Fruit fly (Drosophila melanogaster) whole organism, wandering third instar larva: ENCODE results near the gene Ubc6.

Source experiments
- Abd-B ChIP-seq: fragments of >200 bp; optimal IDR thresholded peaks from 2 replicates; lab custom pipeline; 2017; ENCODE audit warnings: missing biosample characterization, missing genetic modification characterization
- CG32264 ChIP-seq: fragments of 200-800 bp; sonication (Bioruptor generic); optimal IDR thresholded peaks from 2 replicates; lab custom pipeline; 2016; ENCODE audit warnings: missing biosample characterization, missing genetic modification characterization
- CG9705 ChIP-seq: fragments of 200-800 bp; sonication (Bioruptor generic); optimal IDR thresholded peaks from 2 replicates; lab custom pipeline; 2018; ENCODE audit warnings: missing biosample characterization, mild to moderate bottlenecking, missing genetic modification characterization
- CrebA ChIP-seq: fragments of 200-800 bp; sonication (Bioruptor generic); optimal IDR thresholded peaks from 2 replicates; lab custom pipeline; 2016; ENCODE audit warnings: missing biosample characterization, mild to moderate bottlenecking, missing genetic modification characterization, borderline replicate concordance
- Dfd ChIP-seq: fragments of >200 bp; optimal IDR thresholded peaks from 2 replicates; lab custom pipeline; 2017; ENCODE audit warnings: missing biosample characterization, missing genetic modification characterization
- Dif ChIP-seq: fragments of 200-275, 200-300 bp; sonication (Bioruptor generic); optimal IDR thresholded peaks from 2 replicates; lab custom pipeline; 2018; ENCODE audit warnings: missing biosample characterization, missing genetic modification characterization; ENCODE audit not compliant: partially characterized antibody
- GATAd ChIP-seq: sonication (Bioruptor generic); optimal IDR thresholded peaks from 2 replicates; lab custom pipeline; 2016; ENCODE audit warnings: missing biosample characterization, missing genetic modification characterization
- HLH106 ChIP-seq: fragments of 200-800 bp; optimal IDR thresholded peaks from 3 replicates; lab custom pipeline; 2019; ENCODE audit warnings: missing biosample characterization, mild to moderate bottlenecking, missing genetic modification characterization, moderate library complexity
- Hnf4 ChIP-seq: fragments of 200-800 bp; sonication (Bioruptor generic); optimal IDR thresholded peaks from 2 replicates; lab custom pipeline; 2016; ENCODE audit warnings: missing biosample characterization, mild to moderate bottlenecking, missing genetic modification characterization
- Hr78 ChIP-seq: fragments of >200 bp; optimal IDR thresholded peaks from 2 replicates; lab custom pipeline; 2017; ENCODE audit warnings: missing biosample characterization, missing genetic modification characterization
- Hr83 ChIP-seq: fragments of 200-300 bp; sonication (Bioruptor generic); optimal IDR thresholded peaks from 2 replicates; lab custom pipeline; 2016; ENCODE audit warnings: missing biosample characterization, mild to moderate bottlenecking, missing genetic modification characterization, moderate library complexity; ENCODE audit not compliant: poor library complexity, severe bottlenecking
- Jra ChIP-seq: sonication (Bioruptor generic); optimal IDR thresholded peaks from 2 replicates; lab custom pipeline; 2016; ENCODE audit warnings: missing biosample characterization, missing genetic modification characterization
- Mio ChIP-seq: sonication (Bioruptor generic); optimal IDR thresholded peaks from 2 replicates; lab custom pipeline; 2016; ENCODE audit warnings: missing biosample characterization, missing genetic modification characterization
- Myc ChIP-seq: fragments of >200 bp; optimal IDR thresholded peaks from 2 replicates; lab custom pipeline; 2017
- N ChIP-seq: fragments of >200 bp; optimal IDR thresholded peaks from 2 replicates; lab custom pipeline; 2018; ENCODE audit warnings: missing biosample characterization, missing external identifiers, missing genetic modification characterization
- OdsH ChIP-seq: fragments of 200-800 bp; sonication (Bioruptor generic); optimal IDR thresholded peaks from 2 replicates; lab custom pipeline; 2016; ENCODE audit warnings: missing biosample characterization, mild to moderate bottlenecking, missing genetic modification characterization
- Rel ChIP-seq, 2 experiments: fragments of 200-800 bp; sonication (Bioruptor generic) in 1 of 2; optimal IDR thresholded peaks; 2 replicates in 1 of 2; 3 replicates in 1 of 2; lab custom pipeline; 2016 to 2019; ENCODE audit warnings: mild to moderate bottlenecking in 2 of 2, missing biosample characterization in 2 of 2, missing genetic modification characterization in 2 of 2, moderate library complexity in 1 of 2
- Sp1 ChIP-seq: fragments of 200-800 bp; sonication (Bioruptor generic); optimal IDR thresholded peaks from 3 replicates; lab custom pipeline; 2019; ENCODE audit warnings: missing biosample characterization, mild to moderate bottlenecking, missing genetic modification characterization, moderate library complexity
- Vsx2 ChIP-seq: fragments of 200-300, 225-300 bp; sonication (Bioruptor generic); optimal IDR thresholded peaks from 2 replicates; lab custom pipeline; 2018; ENCODE audit warnings: missing biosample characterization, missing genetic modification characterization; ENCODE audit not compliant: partially characterized antibody
- br ChIP-seq: fragments of 200-800 bp; sonication (Bioruptor generic); optimal IDR thresholded peaks from 2 replicates; lab custom pipeline; 2016; ENCODE audit warnings: missing biosample characterization, missing genetic modification characterization
- brk ChIP-seq: fragments of 200-800 bp; sonication (Bioruptor generic); optimal IDR thresholded peaks from 2 replicates; lab custom pipeline; 2016; ENCODE audit warnings: missing biosample characterization, mild to moderate bottlenecking, missing genetic modification characterization
- dl ChIP-seq, 2 experiments: fragments of 175-275, 200-275 bp in 1 of 2; fragments of 200-275 bp in 1 of 2; sonication (Bioruptor generic); optimal IDR thresholded peaks; lab custom pipeline; 2018; ENCODE audit warnings: mild to moderate bottlenecking in 2 of 2, missing biosample characterization in 2 of 2, missing genetic modification characterization in 2 of 2, moderate library complexity in 2 of 2; ENCODE audit not compliant: partially characterized antibody in 2 of 2, insufficient read depth in 1 of 2
- dmrt93B ChIP-seq: fragments of 200-800 bp; sonication (Bioruptor generic); optimal IDR thresholded peaks from 2 replicates; lab custom pipeline; 2018; ENCODE audit warnings: missing biosample characterization, mild to moderate bottlenecking, missing genetic modification characterization
- dsf ChIP-seq: sonication (Bioruptor generic); optimal IDR thresholded peaks from 2 replicates; lab custom pipeline; 2016; ENCODE audit warnings: missing biosample characterization, missing genetic modification characterization, borderline replicate concordance
- ey ChIP-seq: fragments of 200-800 bp; sonication (Bioruptor generic); optimal IDR thresholded peaks from 2 replicates; lab custom pipeline; 2016; ENCODE audit warnings: missing biosample characterization, missing genetic modification characterization
- foxo ChIP-seq, 2 experiments: fragments of 200-800 bp; sonication (Bioruptor generic); optimal IDR thresholded peaks; 2 replicates in 1 of 2; 3 replicates in 1 of 2; lab custom pipeline; 2016 to 2017; ENCODE audit warnings: missing biosample characterization in 2 of 2, missing genetic modification characterization in 2 of 2
- fru ChIP-seq: fragments of 200-800 bp; sonication (Bioruptor generic); optimal IDR thresholded peaks from 3 replicates; lab custom pipeline; 2016; ENCODE audit warnings: missing biosample characterization, mild to moderate bottlenecking, missing genetic modification characterization
- h ChIP-seq: fragments of 200-800 bp; sonication (Bioruptor generic); optimal IDR thresholded peaks from 3 replicates; lab custom pipeline; 2016; ENCODE audit warnings: missing biosample characterization, mild to moderate bottlenecking, missing genetic modification characterization
- jim ChIP-seq: fragments of 175-275, 200-325 bp; sonication (Bioruptor generic); optimal IDR thresholded peaks from 2 replicates; lab custom pipeline; 2016; ENCODE audit warnings: missing biosample characterization, mild to moderate bottlenecking, missing genetic modification characterization
- lola ChIP-seq: fragments of >200 bp; optimal IDR thresholded peaks from 2 replicates; lab custom pipeline; 2017; ENCODE audit warnings: missing biosample characterization, missing genetic modification characterization
- pan ChIP-seq: fragments of >200 bp; optimal IDR thresholded peaks from 2 replicates; lab custom pipeline; 2017
- psq ChIP-seq: fragments of 200-800 bp; sonication (Bioruptor generic); optimal IDR thresholded peaks from 3 replicates; lab custom pipeline; 2017; ENCODE audit warnings: missing biosample characterization, mild to moderate bottlenecking, missing genetic modification characterization, moderate library complexity
- rgr ChIP-seq: fragments of 200-800 bp; sonication (Bioruptor generic); optimal IDR thresholded peaks from 3 replicates; lab custom pipeline; 2016; ENCODE audit warnings: missing biosample characterization, mild to moderate bottlenecking, missing genetic modification characterization
- sage ChIP-seq: fragments of 200-800 bp; sonication (Bioruptor generic); optimal IDR thresholded peaks from 2 replicates; lab custom pipeline; 2016; ENCODE audit warnings: missing biosample characterization, mild to moderate bottlenecking, missing genetic modification characterization
- sv ChIP-seq: fragments of 200-800 bp; sonication (Bioruptor generic); optimal IDR thresholded peaks from 3 replicates; lab custom pipeline; 2016; ENCODE audit warnings: missing biosample characterization, missing genetic modification characterization
- tai ChIP-seq: sonication (Bioruptor generic); optimal IDR thresholded peaks from 2 replicates; lab custom pipeline; 2016; ENCODE audit warnings: missing biosample characterization, missing genetic modification characterization
- usp ChIP-seq: fragments of >200 bp; optimal IDR thresholded peaks from 2 replicates; lab custom pipeline; 2017; ENCODE audit warnings: missing biosample characterization, missing genetic modification characterization
- woc ChIP-seq: sonication (Bioruptor generic); optimal IDR thresholded peaks from 2 replicates; lab custom pipeline; 2016; ENCODE audit warnings: missing biosample characterization, mild to moderate bottlenecking, missing genetic modification characterization

The Ubc6 gene

DNA sequence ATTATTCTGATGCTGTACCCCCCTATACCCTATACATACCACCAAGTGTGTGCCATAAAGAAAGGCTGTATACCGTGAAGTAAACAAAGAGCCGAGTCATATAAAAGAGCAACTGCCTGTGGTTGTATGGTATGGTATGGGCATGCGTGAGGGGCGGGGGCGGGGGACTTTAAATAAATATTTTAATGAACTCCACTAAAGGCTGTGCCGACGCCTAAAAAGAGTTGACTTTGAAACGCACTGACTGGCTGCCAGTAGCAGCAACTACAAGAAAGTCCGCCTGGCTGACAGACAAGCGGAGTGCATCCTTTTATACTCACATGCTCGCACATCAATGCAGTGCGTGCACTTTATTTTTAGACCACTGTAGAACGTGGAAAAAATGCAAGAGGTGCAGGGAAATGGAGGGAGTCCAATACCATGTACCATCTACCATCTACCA lies 38.0 kb downstream of the Ubc6 start:
- TF ChIP-seq HLH106 (tag; lab: Kevin White, UChicago) (peak; percentile 6), GATAd (GFP tag; lab: Kevin White, UChicago) (no peak), psq (no peak)

DNA sequence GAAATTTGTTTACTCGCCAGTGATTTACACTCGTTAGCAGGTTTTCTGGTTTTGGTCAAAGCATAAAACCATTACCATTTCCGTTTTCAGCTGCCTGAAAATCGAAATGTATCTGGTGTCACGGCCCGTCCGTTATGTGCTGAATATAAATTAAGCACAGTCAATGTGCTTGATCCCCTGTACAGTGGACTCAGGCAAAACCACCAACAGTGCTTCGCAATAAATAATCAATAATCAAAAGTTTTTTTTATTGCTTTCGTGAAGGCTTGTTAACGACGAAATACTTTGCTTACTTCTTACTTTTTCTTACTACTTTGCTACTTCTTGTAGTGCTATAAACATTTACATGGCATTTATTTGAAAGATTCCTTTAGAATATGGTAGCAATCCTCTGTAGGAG lies 39.3 kb downstream of the Ubc6 start:
- TF ChIP-seq CG9705: no peak
- TF ChIP-seq HLH106 (tag; lab: Kevin White, UChicago): peak; percentile 5
- no peak for TF ChIP-seq dsf (GFP tag; lab: Kevin White, UChicago)
- peak; percentile 4 for TF ChIP-seq OdsH (GFP tag; lab: Kevin White, UChicago)
- no peak for TF ChIP-seq sage (GFP tag; lab: Kevin White, UChicago)

DNA sequence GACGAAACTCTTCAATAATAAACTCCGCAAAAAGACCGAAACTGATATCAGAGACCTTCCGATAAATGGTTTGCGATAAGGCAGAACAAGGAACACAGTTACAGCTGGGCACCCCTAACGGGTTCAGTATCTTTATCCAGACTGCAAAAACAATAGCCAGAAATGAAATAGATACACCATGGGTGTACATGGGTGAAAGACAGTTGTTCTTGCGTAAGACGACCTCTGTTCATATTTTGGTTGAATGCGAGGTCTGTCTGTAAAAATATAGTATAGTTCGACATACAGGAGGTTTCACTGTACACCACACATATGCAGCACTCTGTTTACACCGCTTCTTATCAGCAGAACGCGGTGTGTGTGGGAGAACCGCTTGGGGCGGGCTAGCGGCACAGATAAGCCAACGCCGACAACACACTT lies 40.3 kb downstream of the Ubc6 start:
- no peak for TF ChIP-seq Dif (GFP tag; lab: Kevin White, UChicago)
- no peak for TF ChIP-seq sage (GFP tag; lab: Kevin White, UChicago)
- TF ChIP-seq Abd-B (GFP tag; lab: Kevin White, UChicago): no peak
- peak; percentile 89 for TF ChIP-seq h (GFP tag; lab: Kevin White, UChicago)
- peak; percentile 56 for TF ChIP-seq dmrt93B (GFP tag; lab: Kevin White, UChicago)
- TF ChIP-seq Mio: peak; percentile 12
- TF ChIP-seq CrebA (GFP tag; lab: Kevin White, UChicago): no peak
- TF ChIP-seq Jra (GFP tag; lab: Kevin White, UChicago): peak; percentile 68
- TF ChIP-seq GATAd (GFP tag; lab: Kevin White, UChicago): no peak
- TF ChIP-seq Myc (lab: Kevin White, UChicago): no peak
- TF ChIP-seq tai (GFP tag; lab: Kevin White, UChicago): peak; percentile 78
- no peak for TF ChIP-seq Rel (GFP tag; optimal IDR thresholded peaks at IDR 0.05; lab: Kevin White, UChicago)
- TF ChIP-seq Rel (tag; optimal IDR thresholded peaks at IDR 0.05; lab: Kevin White, UChicago): peak; percentile 54
- TF ChIP-seq foxo (GFP tag; optimal IDR thresholded peaks at IDR 0.05; lab: Kevin White, UChicago): peak; percentile 59 to 88
- peak; percentile 10 for TF ChIP-seq CG9705
- no peak for TF ChIP-seq jim (GFP tag; lab: Kevin White, UChicago)
- TF ChIP-seq ey (GFP tag; lab: Kevin White, UChicago): peak; percentile 83
- peak; percentile 87 for TF ChIP-seq Hnf4 (GFP tag; lab: Kevin White, UChicago)
- peak; percentile 75 for TF ChIP-seq Sp1
- TF ChIP-seq dsf (GFP tag; lab: Kevin White, UChicago): no peak
- TF ChIP-seq Vsx2 (GFP tag; lab: Kevin White, UChicago): no peak
- no peak for TF ChIP-seq N
- TF ChIP-seq HLH106 (tag; lab: Kevin White, UChicago): peak; percentile 79
- TF ChIP-seq fru: peak; percentile 88
- TF ChIP-seq sv (GFP tag; lab: Kevin White, UChicago): peak; percentile 41
- TF ChIP-seq Hr83: no peak
- peak; percentile 82 for TF ChIP-seq rgr
- peak; percentile 76 for TF ChIP-seq psq
- TF ChIP-seq CG32264 (GFP tag; lab: Kevin White, UChicago): peak; percentile 42
- no peak for TF ChIP-seq dl (GFP tag; optimal IDR thresholded peaks at IDR 0.05; lab: Kevin White, UChicago; ENCODE audit: insufficient read depth in 1 of 2, partially characterized antibody in 2 of 2)
- TF ChIP-seq brk (GFP tag; lab: Kevin White, UChicago): peak; percentile 10
- TF ChIP-seq OdsH (GFP tag; lab: Kevin White, UChicago): peak; percentile 83
- no peak for TF ChIP-seq lola (GFP tag; lab: Kevin White, UChicago)
- no peak for TF ChIP-seq Dfd
- no peak for TF ChIP-seq Hr78 (GFP tag; lab: Kevin White, UChicago)
- TF ChIP-seq pan (lab: Kevin White, UChicago): no peak
- TF ChIP-seq usp (GFP tag; lab: Kevin White, UChicago): no peak
- TF ChIP-seq br (GFP tag; lab: Kevin White, UChicago): peak; percentile 87
- peak; percentile 77 for TF ChIP-seq woc
- TF ChIP-seq, all 38 proteins: peak for 21
